Worm (Caenorhabditis elegans) whole organism, L1 larva: ENCODE data around the gene unc-68.
A peak's percentile ranks its signal among the peaks of the same experiment; 100 is the strongest.

ENCODE experiments used
- aha-1 ChIP-seq: fragments of 150-350 bp; optimal IDR thresholded peaks from 2 replicates; lab custom pipeline; 2014; ENCODE audit warnings: missing biosample characterization, missing genetic modification characterization
- ama-1 ChIP-seq: fragments of 150-350 bp; optimal IDR thresholded peaks from 2 replicates; lab custom pipeline; 2014
- blmp-1 ChIP-seq: fragments of 150-350 bp; optimal IDR thresholded peaks from 2 replicates; lab custom pipeline; 2014; ENCODE audit warnings: missing biosample characterization, missing genetic modification characterization
- ceh-63 ChIP-seq: fragments of 200-800 bp; sonication (Bioruptor generic); optimal IDR thresholded peaks from 2 replicates; lab custom pipeline; 2018; ENCODE audit warnings: mild to moderate bottlenecking, missing genetic modification characterization, missing compliant biosample characterization
- ceh-8 ChIP-seq: fragments of 200-800 bp; sonication (Bioruptor generic); optimal IDR thresholded peaks from 2 replicates; lab custom pipeline; 2018; ENCODE audit warnings: mild to moderate bottlenecking, missing genetic modification characterization, moderate library complexity, missing compliant biosample characterization
- ceh-82 ChIP-seq, 3 experiments: fragments of 150-350 bp in 1 of 3; sonication (generic microtip) in 2 of 3; optimal IDR thresholded peaks; 2 replicates each; lab custom pipeline; 2014 to 2017; ENCODE audit warnings: missing biosample characterization in 3 of 3, missing genetic modification characterization in 3 of 3
- ceh-90 ChIP-seq: sonication (generic microtip); optimal IDR thresholded peaks from 2 replicates; lab custom pipeline; 2016; ENCODE audit warnings: missing genetic modification characterization, missing compliant biosample characterization
- dsc-1 ChIP-seq: sonication (generic microtip); optimal IDR thresholded peaks from 2 replicates; lab custom pipeline; 2016; ENCODE audit warnings: mild to moderate bottlenecking, missing genetic modification characterization, missing compliant biosample characterization
- efl-1 ChIP-seq, 4 experiments: fragments of 150-350 bp; optimal IDR thresholded peaks in 3 of 4; peaks in 1 of 4; 1 replicate in 1 of 4; 2 replicates in 3 of 4; lab custom pipeline; 2014; ENCODE audit warnings: missing biosample characterization in 2 of 4, missing genetic modification characterization in 2 of 4, missing genetic modification reagents in 2 of 4
- egl-13 ChIP-seq: sonication (generic microtip); optimal IDR thresholded peaks from 2 replicates; lab custom pipeline; 2016; ENCODE audit warnings: missing genotype, missing genetic modification reagents, missing genetic modification characterization, missing compliant biosample characterization
- elt-2 ChIP-seq: sonication (generic microtip); optimal IDR thresholded peaks from 2 replicates; lab custom pipeline; 2016; ENCODE audit warnings: missing genetic modification characterization, mild to moderate bottlenecking, inconsistent platforms, missing compliant biosample characterization, missing genetic modification reagents
- elt-3 ChIP-seq, 6 experiments: fragments of 150-350 bp in 1 of 6; sonication (generic microtip); optimal IDR thresholded peaks; 2 replicates each; lab custom pipeline; 2017 to 2018; ENCODE audit warnings: missing biosample characterization in 6 of 6, missing genetic modification characterization in 6 of 6, inconsistent platforms in 1 of 6
- fkh-4 ChIP-seq: sonication (generic microtip); optimal IDR thresholded peaks from 2 replicates; lab custom pipeline; 2016; ENCODE audit warnings: missing compliant biosample characterization, missing genetic modification characterization, borderline replicate concordance
- grh-1 ChIP-seq: fragments of 200-800 bp; sonication (Bioruptor generic); IDR thresholded peaks from 2 replicates; pipeline ENCODE4 v1.3.6; 2022; ENCODE audit warnings: missing genetic modification reagents, missing genetic modification characterization, missing compliant biosample characterization
- hlh-4 ChIP-seq: sonication (generic microtip); optimal IDR thresholded peaks from 2 replicates; lab custom pipeline; 2016; ENCODE audit warnings: mild to moderate bottlenecking, missing genetic modification characterization, missing compliant biosample characterization
- lin-14 ChIP-seq: fragments of 200-800 bp; sonication (Bioruptor generic); optimal IDR thresholded peaks from 2 replicates; lab custom pipeline; 2018; ENCODE audit warnings: mild to moderate bottlenecking, missing genetic modification characterization, moderate library complexity, missing compliant biosample characterization
- lin-35 ChIP-seq, 2 experiments: fragments of 150-350 bp; optimal IDR thresholded peaks; 2 replicates each; lab custom pipeline; 2014; ENCODE audit warnings: missing biosample characterization in 2 of 2, missing genetic modification characterization in 2 of 2, missing genetic modification reagents in 2 of 2
- lir-3 ChIP-seq: sonication (generic microtip); optimal IDR thresholded peaks from 2 replicates; lab custom pipeline; 2016; ENCODE audit warnings: mild to moderate bottlenecking, missing genetic modification characterization, moderate library complexity, missing compliant biosample characterization; ENCODE audit not compliant: poor library complexity
- lsy-2 ChIP-seq, 2 experiments: fragments of 150-350 bp; optimal IDR thresholded peaks; 2 replicates each; lab custom pipeline; 2014; ENCODE audit warnings: missing biosample characterization in 2 of 2, missing genetic modification characterization in 2 of 2
- mef-2 ChIP-seq: fragments of 150-350 bp; optimal IDR thresholded peaks from 2 replicates; lab custom pipeline; 2014; ENCODE audit warnings: missing biosample characterization, missing genetic modification characterization
- nhr-11 ChIP-seq: fragments of 150-350 bp; optimal IDR thresholded peaks from 2 replicates; lab custom pipeline; 2014; ENCODE audit warnings: missing biosample characterization, missing genetic modification characterization
- nhr-19 ChIP-seq: fragments of 200-800 bp; sonication (Bioruptor generic); conservative IDR thresholded peaks from 2 replicates; pipeline ENCODE4 v1.3.6; 2022; ENCODE audit warnings: missing genetic modification characterization, missing compliant biosample characterization
- nhr-20 ChIP-seq: sonication (generic microtip); optimal IDR thresholded peaks from 2 replicates; lab custom pipeline; 2016; ENCODE audit warnings: mild to moderate bottlenecking, missing genetic modification characterization, missing compliant biosample characterization
- nhr-237 ChIP-seq: fragments of 150-350 bp; optimal IDR thresholded peaks from 2 replicates; lab custom pipeline; 2014; ENCODE audit warnings: missing biosample characterization, missing genetic modification characterization
- nhr-47 ChIP-seq: sonication (generic microtip); optimal IDR thresholded peaks from 2 replicates; lab custom pipeline; 2016; ENCODE audit warnings: mild to moderate bottlenecking, missing genetic modification characterization, moderate library complexity, missing compliant biosample characterization
- nhr-71 ChIP-seq: sonication (generic microtip); optimal IDR thresholded peaks from 2 replicates; lab custom pipeline; 2016; ENCODE audit warnings: mild to moderate bottlenecking, missing genetic modification characterization, moderate library complexity, missing compliant biosample characterization
- nhr-76 ChIP-seq: sonication (generic microtip); optimal IDR thresholded peaks from 2 replicates; lab custom pipeline; 2017; ENCODE audit warnings: missing biosample characterization, missing genetic modification characterization
- nhr-85 ChIP-seq: sonication (generic microtip); peaks from one replicate; lab custom pipeline; 2016; ENCODE audit warnings: missing genetic modification characterization, inconsistent platforms, missing compliant biosample characterization
- pax-3 ChIP-seq: fragments of 200-800 bp; sonication (Bioruptor generic); optimal IDR thresholded peaks from 2 replicates; lab custom pipeline; 2018; ENCODE audit warnings: mild to moderate bottlenecking, missing genetic modification characterization, moderate library complexity, missing compliant biosample characterization
- rnt-1 ChIP-seq: sonication (generic microtip); optimal IDR thresholded peaks from 2 replicates; lab custom pipeline; 2016; ENCODE audit warnings: mild to moderate bottlenecking, missing genetic modification characterization, moderate library complexity, missing compliant biosample characterization
- snpc-4 ChIP-seq: fragments of 150-350 bp; optimal IDR thresholded peaks from 2 replicates; lab custom pipeline; 2014; ENCODE audit warnings: missing biosample characterization, missing genetic modification characterization
- snu-23 ChIP-seq: sonication (generic microtip); optimal IDR thresholded peaks from 2 replicates; lab custom pipeline; 2016; ENCODE audit warnings: missing genetic modification characterization, missing compliant biosample characterization
- sox-4 ChIP-seq: sonication (generic microtip); optimal IDR thresholded peaks from 2 replicates; lab custom pipeline; 2016; ENCODE audit warnings: missing genetic modification characterization, missing compliant biosample characterization
- sptf-1 ChIP-seq: fragments of 150-350 bp; optimal IDR thresholded peaks from 2 replicates; lab custom pipeline; 2014; ENCODE audit warnings: missing biosample characterization, missing genetic modification characterization
- tbx-2 ChIP-seq: sonication (generic microtip); optimal IDR thresholded peaks from 2 replicates; lab custom pipeline; 2016; ENCODE audit warnings: missing genetic modification characterization, missing compliant biosample characterization
- unc-130 ChIP-seq: fragments of 150-350 bp; optimal IDR thresholded peaks from 2 replicates; lab custom pipeline; 2017; ENCODE audit warnings: missing biosample characterization, missing genetic modification characterization, inconsistent platforms
- unc-86 ChIP-seq: sonication (generic microtip); optimal IDR thresholded peaks from 2 replicates; lab custom pipeline; 2016; ENCODE audit warnings: missing genetic modification characterization, missing compliant biosample characterization
- unc-98 ChIP-seq: fragments of 200-800 bp; sonication (Bioruptor generic); IDR thresholded peaks from 2 replicates; pipeline ENCODE4 v1.3.6; 2022; ENCODE audit warnings: missing genetic modification characterization, missing compliant biosample characterization
- zag-1 ChIP-seq: fragments of 150-350 bp; optimal IDR thresholded peaks from 2 replicates; lab custom pipeline; 2014; ENCODE audit warnings: missing biosample characterization, missing genetic modification characterization

Gene unc-68

DNA sequence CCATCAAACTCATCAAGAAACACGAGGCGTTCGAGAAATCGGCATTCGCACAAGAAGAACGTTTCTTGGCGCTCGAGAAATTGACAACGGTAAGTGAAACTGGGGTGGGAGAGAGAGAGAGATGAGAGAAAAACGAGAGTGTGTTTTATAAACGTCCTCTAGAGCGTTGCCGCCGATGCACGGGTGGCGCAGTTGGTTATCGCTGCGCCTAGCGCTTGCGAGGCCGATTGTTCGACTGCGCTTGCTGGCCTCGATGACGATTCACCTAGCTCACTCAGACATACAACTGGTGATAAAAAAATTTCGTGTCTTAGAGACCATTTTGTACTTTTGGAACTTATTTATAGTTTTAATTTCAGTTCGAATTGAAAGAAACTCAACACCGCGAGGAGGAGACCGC is 40.0 kb downstream of the unc-68 start (continued):
- TF ChIP-seq egl-13 (tag; lab: Kevin White, UChicago) (no peak), elt-3 (tag; optimal IDR thresholded peaks at IDR 0.05; lab: Kevin White, UChicago) (peak in 1 of 6 experiments; percentile 44)

- TF ChIP-seq unc-98 (GFP tag; lab: Robert Waterston, UW) (no peak), pax-3 (tag; lab: Kevin White, UChicago) (no peak), sox-4 (tag; lab: Kevin White, UChicago) (no peak), ama-1 (lab: Kevin White, UChicago) (no peak), nhr-47 (no peak), fkh-4 (tag; lab: Kevin White, UChicago) (no peak), nhr-11 (no peak)
These were observed 43.8 kb downstream of the unc-68 start for ce11 chrV:6885070-6885469.

DNA sequence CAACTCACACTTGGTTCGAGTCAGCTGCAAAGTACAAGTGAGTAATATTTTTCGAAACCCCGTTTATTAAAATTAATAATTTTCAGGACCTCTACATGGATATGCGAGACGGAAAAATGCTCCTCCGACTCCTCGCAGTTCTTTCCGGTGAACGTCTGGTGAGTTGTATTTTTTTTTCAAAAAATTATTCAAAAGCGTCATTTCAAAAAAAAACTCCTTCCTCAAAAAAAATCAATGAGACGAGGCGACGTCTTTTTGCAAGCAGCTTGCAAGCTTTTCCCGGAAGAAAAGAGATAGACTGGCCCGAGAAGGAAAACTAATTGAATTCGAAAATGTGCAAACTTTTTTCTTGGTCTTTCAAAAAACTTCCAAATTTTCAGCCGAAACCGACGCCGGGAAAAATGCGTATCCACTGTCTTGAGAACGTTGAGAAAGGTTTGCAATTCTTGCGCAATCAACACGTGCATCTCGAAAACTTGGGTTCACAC is 46.3 kb downstream of the unc-68 start:
- TF ChIP-seq lin-14 (GFP tag; lab: Kevin White, UChicago) = peak; percentile 54
- TF ChIP-seq ceh-63 = no peak

ce11 chrV:6881735-6882134 is 47.1 kb downstream of the unc-68 start:
- peak; percentile 44 for TF ChIP-seq elt-2
- TF ChIP-seq snu-23 (GFP tag; lab: Kevin White, UChicago) = no peak

DNA sequence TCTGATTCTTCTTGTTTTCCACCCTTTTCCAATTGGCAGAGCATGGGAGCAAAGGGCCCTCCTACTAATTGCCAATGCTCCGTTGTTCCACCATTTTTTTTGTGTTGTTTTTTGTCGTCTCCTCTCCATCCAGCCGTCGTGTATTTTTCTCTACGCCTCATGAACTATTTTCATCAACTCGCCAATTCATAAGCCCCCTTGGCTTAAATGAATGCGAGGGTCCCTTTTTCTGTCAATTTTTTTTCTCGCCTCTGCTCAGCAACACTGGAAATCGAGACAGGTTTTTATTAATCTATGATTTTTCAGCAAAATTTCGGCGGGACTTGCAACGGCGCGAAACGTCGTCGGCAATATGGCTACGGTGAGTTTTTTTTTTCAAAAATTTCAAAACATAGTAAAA is 47.8 kb downstream of the unc-68 start, which contains the start of gene unc-70:
TSS of gene unc-70 (plus strand) at position 301 of the 400 bp plus-strand sequence.
- TF ChIP-seq sptf-1 (tag; lab: Kevin White, UChicago) = no peak
- TF ChIP-seq lsy-2 (tag; optimal IDR thresholded peaks at IDR 0.05; lab: Kevin White, UChicago) = no peak
- TF ChIP-seq mef-2 = no peak
- TF ChIP-seq lir-3 (tag; lab: Kevin White, UChicago) = no peak
- TF ChIP-seq nhr-76 (tag; lab: Kevin White, UChicago) = no peak
- TF ChIP-seq ceh-90 (tag; lab: Kevin White, UChicago) = no peak
- TF ChIP-seq lin-14 (GFP tag; lab: Kevin White, UChicago) = no peak
- TF ChIP-seq nhr-85 = peak; percentile 20
- no peak for TF ChIP-seq nhr-237

- TF ChIP-seq nhr-76 (tag; lab: Kevin White, UChicago) = no peak
- peak; percentile 36 for TF ChIP-seq nhr-71
- TF ChIP-seq unc-98 (GFP tag; lab: Robert Waterston, UW) = no peak
- TF ChIP-seq lin-14 (GFP tag; lab: Kevin White, UChicago) = peak; percentile 83
- TF ChIP-seq rnt-1 (tag; lab: Kevin White, UChicago) = peak; percentile 53
- no peak for TF ChIP-seq sox-4 (tag; lab: Kevin White, UChicago)
- peak; percentile 35 for TF ChIP-seq tbx-2 (tag; lab: Kevin White, UChicago)
- no peak for TF ChIP-seq grh-1 (GFP tag; lab: Robert Waterston, UW)
- TF ChIP-seq zag-1 = no peak
- TF ChIP-seq snu-23 (GFP tag; lab: Kevin White, UChicago) = peak; percentile 43
- peak; percentile 36 for TF ChIP-seq nhr-47
- peak in 1 of 2 experiments; percentile 33 for TF ChIP-seq lsy-2 (tag; optimal IDR thresholded peaks at IDR 0.05; lab: Kevin White, UChicago)
- TF ChIP-seq hlh-4 (tag; lab: Kevin White, UChicago) = no peak
- TF ChIP-seq nhr-20 (tag; lab: Kevin White, UChicago) = peak; percentile 5
- TF ChIP-seq dsc-1 (tag; lab: Kevin White, UChicago) = peak; percentile 50
- TF ChIP-seq unc-130 = no peak
- no peak for TF ChIP-seq sptf-1 (tag; lab: Kevin White, UChicago)
- peak; percentile 8 for TF ChIP-seq ceh-8
- 0 out of 2 replicates have a peak, but pooled peaks have one; percentile 4 for TF ChIP-seq nhr-19 (GFP tag; lab: Robert Waterston, UW)
- TF ChIP-seq lin-35 (GFP tag; optimal IDR thresholded peaks at IDR 0.05; lab: Kevin White, UChicago) = peak in 1 of 2 experiments; percentile 21
- no peak for TF ChIP-seq aha-1 (tag; lab: Kevin White, UChicago)
- TF ChIP-seq unc-86 (tag; lab: Kevin White, UChicago) = peak; percentile 11
- TF ChIP-seq blmp-1 (tag; lab: Kevin White, UChicago) = no peak
- TF ChIP-seq ceh-82 (tag; optimal IDR thresholded peaks at IDR 0.05; lab: Kevin White, UChicago) = peak in 1 of 3 experiments; percentile 42
- no peak for TF ChIP-seq efl-1 (optimal IDR thresholded peaks at IDR 0.05; lab: Kevin White, UChicago)
- peak in 1 of 2 experiments; percentile 44 for TF ChIP-seq efl-1 (GFP tag; optimal IDR thresholded peaks at IDR 0.05 in 1 of 2; lab: Kevin White, UChicago)
- TF ChIP-seq snpc-4 (tag; lab: Kevin White, UChicago) = peak; percentile 35
These were observed 48.2 kb downstream of the unc-68 start for ce11 chrV:6880623-6881022.
